Fruit fly (Drosophila melanogaster) whole organism, embryonic: ENCODE measurements around the gene CG33702.
A peak's percentile ranks its signal among the peaks of the same experiment; 100 is the strongest.

Experiments
- ATbp ChIP-seq: fragments of 200-800 bp; sonication (Bioruptor generic); optimal IDR thresholded peaks from 2 replicates; lab custom pipeline; 2017; ENCODE audit warnings: missing biosample characterization, mild to moderate bottlenecking, missing genetic modification characterization, missing genetic modification reagents
- Adf1 ChIP-seq: fragments of 200-800 bp; sonication (Bioruptor generic); IDR thresholded peaks from 2 replicates; pipeline ENCODE4 v1.3.6; 2022; ENCODE audit warnings: missing biosample characterization, missing genetic modification characterization
- CG10366 ChIP-seq: fragments of 200-800 bp; sonication (Bioruptor generic); IDR thresholded peaks from 2 replicates; pipeline ENCODE4 v1.3.6; 2022; ENCODE audit warnings: missing biosample characterization, missing genetic modification characterization
- CG11085 ChIP-seq: fragments of 200-800 bp; sonication (Bioruptor generic); IDR thresholded peaks from 2 replicates; pipeline ENCODE4 v1.3.6; 2022; ENCODE audit warnings: missing biosample characterization, missing genetic modification characterization
- CG11093 ChIP-seq: fragments of 200-800 bp; sonication (Bioruptor generic); IDR thresholded peaks from 3 replicates; pipeline ENCODE4 v1.3.6; 2022; ENCODE audit warnings: missing biosample characterization, missing genetic modification characterization
- CG13287 ChIP-seq: fragments of 200-800 bp; sonication (Bioruptor generic); IDR thresholded peaks from 2 replicates; pipeline ENCODE4 v1.3.6; 2022; ENCODE audit warnings: missing biosample characterization, missing genetic modification characterization; ENCODE audit not compliant: partially characterized antibody
- CG14860 ChIP-seq: fragments of 200-800 bp; sonication (Bioruptor generic); IDR thresholded peaks from 3 replicates; pipeline ENCODE4 v1.3.6; 2022; ENCODE audit warnings: missing biosample characterization, missing genetic modification characterization; ENCODE audit not compliant: partially characterized antibody
- CG15011 ChIP-seq: fragments of 200-800 bp; sonication (Bioruptor generic); optimal IDR thresholded peaks from 3 replicates; lab custom pipeline; 2018; ENCODE audit warnings: missing biosample characterization, mild to moderate bottlenecking, missing genetic modification characterization
- CG1602 ChIP-seq: fragments of 200-800 bp; sonication (Bioruptor generic); optimal IDR thresholded peaks from 3 replicates; lab custom pipeline; 2016; ENCODE audit warnings: missing biosample characterization, missing genetic modification characterization
- CG1832 ChIP-seq: fragments of 200-800 bp; sonication (Bioruptor generic); optimal IDR thresholded peaks from 2 replicates; lab custom pipeline; 2017; ENCODE audit warnings: missing biosample characterization, mild to moderate bottlenecking, missing genetic modification characterization, inconsistent platforms
- CG31441 ChIP-seq: fragments of 200-800 bp; sonication (Bioruptor generic); IDR thresholded peaks from 2 replicates; pipeline ENCODE4 v1.3.6; 2022; ENCODE audit warnings: missing biosample characterization, missing genetic modification characterization
- CG4730 ChIP-seq: fragments of 200-800 bp; sonication (Bioruptor generic); IDR thresholded peaks from 2 replicates; pipeline ENCODE4 v1.3.6; 2022; ENCODE audit warnings: missing biosample characterization, missing genetic modification characterization
- CG7357 ChIP-seq: fragments of 200-800 bp; sonication (Bioruptor generic); IDR thresholded peaks from 3 replicates; pipeline ENCODE4 v1.3.6; 2022; ENCODE audit warnings: missing biosample characterization, missing genetic modification characterization
- CG8281 ChIP-seq: fragments of 200-800 bp; sonication (Bioruptor generic); optimal IDR thresholded peaks from 2 replicates; lab custom pipeline; 2018; ENCODE audit warnings: missing biosample characterization, mild to moderate bottlenecking, missing genetic modification characterization, moderate library complexity
- CG8478 ChIP-seq: fragments of >200 bp; optimal IDR thresholded peaks from 2 replicates; lab custom pipeline; 2018
- CTCF ChIP-seq: fragments of 200-800 bp; sonication (Bioruptor generic); optimal IDR thresholded peaks from 2 replicates; lab custom pipeline; 2017; ENCODE audit warnings: missing biosample characterization, mild to moderate bottlenecking, missing genetic modification characterization, moderate library complexity
- Camta ChIP-seq: fragments of 200-800 bp; sonication (Bioruptor generic); optimal IDR thresholded peaks from 2 replicates; lab custom pipeline; 2016; ENCODE audit warnings: missing biosample characterization, missing genetic modification characterization
- Elba2 ChIP-seq: fragments of 200-800 bp; sonication (Bioruptor generic); optimal IDR thresholded peaks from 3 replicates; lab custom pipeline; 2016; ENCODE audit warnings: missing biosample characterization, missing genetic modification characterization
- Gsc ChIP-seq: fragments of 200-800 bp; sonication (Bioruptor generic); IDR thresholded peaks from 2 replicates; pipeline ENCODE4 v1.3.6; 2022; ENCODE audit warnings: missing biosample characterization, missing genetic modification characterization
- HLH3B ChIP-seq: fragments of 200-800 bp; sonication (Bioruptor generic); IDR thresholded peaks from 2 replicates; pipeline ENCODE4 v1.3.6; 2022; ENCODE audit warnings: missing biosample characterization, missing genetic modification characterization
- HLH54F ChIP-seq: fragments of 200-800 bp; sonication (Bioruptor generic); optimal IDR thresholded peaks from 3 replicates; lab custom pipeline; 2016; ENCODE audit warnings: missing biosample characterization, missing genetic modification characterization
- Lpt ChIP-seq: fragments of >200 bp; optimal IDR thresholded peaks from 2 replicates; lab custom pipeline; 2018; ENCODE audit warnings: missing biosample characterization, missing genetic modification characterization
- NFAT ChIP-seq: fragments of 200-800 bp; sonication (Bioruptor generic); IDR thresholded peaks from 2 replicates; pipeline ENCODE4 v1.3.6; 2022; ENCODE audit warnings: missing biosample characterization, missing genetic modification characterization
- NK7.1 ChIP-seq: fragments of 200-800 bp; sonication (Bioruptor generic); optimal IDR thresholded peaks from 3 replicates; lab custom pipeline; 2016; ENCODE audit warnings: missing biosample characterization, missing genetic modification characterization
- Nf-YA ChIP-seq: fragments of 200-800 bp; sonication (Bioruptor generic); IDR thresholded peaks from 2 replicates; pipeline ENCODE4 v1.3.6; 2022; ENCODE audit warnings: missing biosample characterization, missing genetic modification characterization
- Ptx1 ChIP-seq: fragments of 200-800 bp; sonication (Bioruptor generic); IDR thresholded peaks from 2 replicates; pipeline ENCODE4 v1.3.6; 2022; ENCODE audit warnings: missing biosample characterization, missing genetic modification characterization
- Rx ChIP-seq: fragments of 200-800 bp; sonication (Bioruptor generic); IDR thresholded peaks from 2 replicates; pipeline ENCODE4 v1.3.6; 2022; ENCODE audit warnings: missing biosample characterization, missing genetic modification characterization
- Scr ChIP-seq: fragments of 200-800 bp; sonication (Bioruptor generic); IDR thresholded peaks from 2 replicates; pipeline ENCODE4 v1.3.6; 2022; ENCODE audit warnings: missing biosample characterization, missing genetic modification characterization; ENCODE audit not compliant: partially characterized antibody
- Sox102F ChIP-seq: fragments of 200-800 bp; sonication (Bioruptor generic); optimal IDR thresholded peaks from 2 replicates; lab custom pipeline; 2018; ENCODE audit warnings: missing biosample characterization, mild to moderate bottlenecking, missing genetic modification characterization, moderate library complexity
- TFAM ChIP-seq: fragments of 200-800 bp; sonication (Bioruptor generic); optimal IDR thresholded peaks from 2 replicates; lab custom pipeline; 2017; ENCODE audit warnings: missing biosample characterization, missing genetic modification characterization, inconsistent platforms
- amos ChIP-seq: fragments of 200-800 bp; sonication (Bioruptor generic); IDR thresholded peaks from 2 replicates; pipeline ENCODE4 v1.3.6; 2022; ENCODE audit warnings: missing biosample characterization, missing genetic modification characterization; ENCODE audit not compliant: partially characterized antibody
- chm ChIP-seq: fragments of 200-800 bp; sonication (Bioruptor generic); IDR thresholded peaks from 2 replicates; pipeline ENCODE4 v1.3.6; 2022; ENCODE audit warnings: missing biosample characterization, missing genetic modification characterization
- ci ChIP-seq: fragments of 200-800 bp; sonication (Bioruptor generic); IDR thresholded peaks from 3 replicates; pipeline ENCODE4 v1.3.6; 2022; ENCODE audit warnings: missing biosample characterization, missing genetic modification characterization
- crol ChIP-seq: fragments of 200-800 bp; sonication (Bioruptor generic); IDR thresholded peaks from 2 replicates; pipeline ENCODE4 v1.3.6; 2022; ENCODE audit warnings: missing biosample characterization, missing genetic modification characterization
- en ChIP-seq: fragments of 200-800 bp; sonication (Bioruptor generic); optimal IDR thresholded peaks from 2 replicates; lab custom pipeline; 2016; ENCODE audit warnings: missing biosample characterization, missing genetic modification characterization
- esg ChIP-seq: fragments of 200-800 bp; sonication (Bioruptor generic); conservative IDR thresholded peaks from 2 replicates; pipeline ENCODE4 v1.3.6; 2022; ENCODE audit warnings: missing biosample characterization, missing genetic modification characterization
- gt ChIP-seq: fragments of 200-800 bp; sonication (Bioruptor generic); IDR thresholded peaks from 2 replicates; pipeline ENCODE4 v1.3.6; 2022; ENCODE audit warnings: missing biosample characterization, missing genetic modification characterization
- hkb ChIP-seq, 2 experiments: fragments of 200-800 bp in 1 of 2; fragments of >200 bp in 1 of 2; sonication (Bioruptor generic) in 1 of 2; IDR thresholded peaks in 1 of 2; optimal IDR thresholded peaks in 1 of 2; 2 replicates each; pipeline versions ENCODE4 v1.3.6 to Lab custom; 2017 to 2022; ENCODE audit warnings: missing biosample characterization in 1 of 2, missing genetic modification characterization in 1 of 2
- ind ChIP-seq: fragments of 200-800 bp; sonication (Bioruptor generic); optimal IDR thresholded peaks from 3 replicates; lab custom pipeline; 2016; ENCODE audit warnings: missing biosample characterization, missing genetic modification characterization
- inv ChIP-seq: fragments of 200-800 bp; sonication (Bioruptor generic); IDR thresholded peaks from 2 replicates; pipeline ENCODE4 v1.3.6; 2022; ENCODE audit warnings: missing biosample characterization, missing genetic modification characterization; ENCODE audit not compliant: partially characterized antibody
- kah ChIP-seq: fragments of 200-800 bp; sonication (Bioruptor generic); optimal IDR thresholded peaks from 2 replicates; lab custom pipeline; 2018; ENCODE audit warnings: missing biosample characterization, mild to moderate bottlenecking, missing genetic modification characterization
- lilli ChIP-seq: fragments of 200-800 bp; sonication (Bioruptor generic); optimal IDR thresholded peaks from 3 replicates; lab custom pipeline; 2016; ENCODE audit warnings: missing biosample characterization, missing genetic modification characterization
- mirr ChIP-seq: fragments of 200-800 bp; sonication (Bioruptor generic); optimal IDR thresholded peaks from 3 replicates; lab custom pipeline; 2018; ENCODE audit warnings: missing biosample characterization, mild to moderate bottlenecking, missing genetic modification characterization
- pfk ChIP-seq: fragments of 200-800 bp; sonication (Bioruptor generic); optimal IDR thresholded peaks from 2 replicates; lab custom pipeline; 2018; ENCODE audit warnings: missing biosample characterization, mild to moderate bottlenecking, missing genetic modification characterization, moderate library complexity
- ranshi ChIP-seq: fragments of 200-800 bp; sonication (Bioruptor generic); IDR thresholded peaks from 2 replicates; pipeline ENCODE4 v1.3.6; 2022; ENCODE audit warnings: missing biosample characterization, missing genetic modification characterization
- ro ChIP-seq: fragments of 200-800 bp; sonication (Bioruptor generic); IDR thresholded peaks from 2 replicates; pipeline ENCODE4 v1.3.6; 2022; ENCODE audit warnings: missing biosample characterization, missing genetic modification characterization
- schlank ChIP-seq: fragments of 200-800 bp; sonication (Bioruptor generic); optimal IDR thresholded peaks from 2 replicates; lab custom pipeline; 2018; ENCODE audit warnings: missing biosample characterization, mild to moderate bottlenecking, missing genetic modification characterization
- shn ChIP-seq: fragments of 200-800 bp; sonication (Bioruptor generic); optimal IDR thresholded peaks from 3 replicates; lab custom pipeline; 2016; ENCODE audit warnings: missing biosample characterization, missing genetic modification characterization
- sisA ChIP-seq: fragments of 200-800 bp; sonication (Bioruptor generic); IDR thresholded peaks from 2 replicates; pipeline ENCODE4 v1.3.6; 2022; ENCODE audit warnings: missing biosample characterization, missing genetic modification characterization
- unc-4 ChIP-seq: fragments of 200-800 bp; sonication (Bioruptor generic); IDR thresholded peaks from 2 replicates; pipeline ENCODE4 v1.3.6; 2022; ENCODE audit warnings: missing biosample characterization, missing genetic modification characterization; ENCODE audit not compliant: partially characterized antibody
- yki ChIP-seq: fragments of >200 bp; optimal IDR thresholded peaks from 3 replicates; lab custom pipeline; 2018
- zfh2 ChIP-seq: fragments of 200-800 bp; sonication (Bioruptor generic); optimal IDR thresholded peaks from 2 replicates; lab custom pipeline; 2016; ENCODE audit warnings: missing biosample characterization, missing genetic modification characterization

CG33702 gene

dm6 chr3L:9513309-9513708, at the start of gene CG33702:
Gene CG33702, minus strand, starts transcription at chr3L:9513409.
- TF ChIP-seq gt (GFP tag; lab: Robert Waterston, UW), result no peak
- TF ChIP-seq CG11093, result no peak
- TF ChIP-seq inv (GFP tag; lab: Robert Waterston, UW), result no peak
- TF ChIP-seq CG8478 (lab: Kevin White, UChicago), result no peak
- no peak for TF ChIP-seq pfk (GFP tag; lab: Kevin White, UChicago)
- no peak for TF ChIP-seq Elba2
- no peak for TF ChIP-seq CG11085 (GFP tag; lab: Robert Waterston, UW)
- no peak for TF ChIP-seq lilli (GFP tag; lab: Kevin White, UChicago)
- no peak for TF ChIP-seq CG1832 (GFP tag; lab: Kevin White, UChicago)
- no peak for TF ChIP-seq chm (GFP tag; lab: Robert Waterston, UW)
- no peak for TF ChIP-seq crol (GFP tag; lab: Robert Waterston, UW)
- TF ChIP-seq kah (GFP tag; lab: Kevin White, UChicago), result no peak
- no peak for TF ChIP-seq TFAM (GFP tag; lab: Kevin White, UChicago)
- TF ChIP-seq NK7.1 (GFP tag; lab: Kevin White, UChicago), result no peak
- TF ChIP-seq HLH54F (GFP tag; lab: Kevin White, UChicago), result no peak
- no peak for TF ChIP-seq ATbp (GFP tag; lab: Kevin White, UChicago)
- TF ChIP-seq ro (GFP tag; lab: Robert Waterston, UW), result no peak
- no peak for TF ChIP-seq ind

- TF ChIP-seq Adf1 (GFP tag; lab: Robert Waterston, UW) (no peak), schlank (tag; lab: Kevin White, UChicago) (no peak), amos (no peak), NFAT (GFP tag; lab: Robert Waterston, UW) (no peak), en (GFP tag; lab: Kevin White, UChicago) (no peak), Scr (GFP tag; lab: Robert Waterston, UW) (no peak), hkb (optimal IDR thresholded peaks at IDR 0.05; lab: Kevin White, UChicago) (no peak), hkb (GFP tag; IDR thresholded peaks at IDR 0.05; lab: Robert Waterston, UW) (0 out of 2 replicates have a peak, but pooled peaks have one; percentile 17), shn (GFP tag; lab: Kevin White, UChicago) (no peak), ci (GFP tag; lab: Robert Waterston, UW) (0 out of 3 replicates have a peak, but pooled peaks have one; percentile 32), CG4730 (GFP tag; lab: Robert Waterston, UW) (no peak), Ptx1 (no peak), Gsc (GFP tag; lab: Robert Waterston, UW) (no peak), CG10366 (peak; percentile 13; the same call in 1 of the 2 replicates), CG14860 (GFP tag; lab: Robert Waterston, UW) (no peak), CTCF (GFP tag; lab: Kevin White, UChicago) (no peak), CG13287 (GFP tag; lab: Robert Waterston, UW) (no peak), Sox102F (peak; percentile 35), Camta (GFP tag; lab: Kevin White, UChicago) (no peak), CG31441 (GFP tag; lab: Robert Waterston, UW) (no peak), ranshi (GFP tag; lab: Robert Waterston, UW) (no peak), CG7357 (GFP tag; lab: Robert Waterston, UW) (no peak), sisA (0 out of 2 replicates have a peak, but pooled peaks have one; percentile 7), Lpt (GFP tag; lab: Kevin White, UChicago) (no peak), HLH3B (GFP tag; lab: Robert Waterston, UW) (0 out of 2 replicates have a peak, but pooled peaks have one; percentile 33), Nf-YA (no peak), mirr (GFP tag; lab: Kevin White, UChicago) (no peak), Rx (no peak), yki (lab: Kevin White, UChicago) (no peak), zfh2 (no peak), CG15011 (GFP tag; lab: Kevin White, UChicago) (no peak), unc-4 (GFP tag; lab: Robert Waterston, UW) (no peak), lilli (GFP tag; lab: Kevin White, UChicago) (no peak), CG8281 (no peak), esg (GFP tag; lab: Robert Waterston, UW) (0 out of 2 replicates have a peak, but pooled peaks have one; percentile 12), CG1602 (GFP tag; lab: Kevin White, UChicago) (no peak)
These were observed 45.8 kb upstream of the CG33702 start for dm6 chr3L:9559040-9559439.
